Fruit fly (Drosophila melanogaster) whole organism, embryonic: ENCODE data around the gene RapGAP1.

Experiments used
- B-H2 ChIP-seq: fragments of 200-800 bp; sonication (Bioruptor generic); optimal IDR thresholded peaks from 2 replicates; lab custom pipeline; 2018; ENCODE audit warnings: missing biosample characterization, mild to moderate bottlenecking, missing genetic modification characterization
- Bgb ChIP-seq: fragments of 200-800 bp; sonication (Bioruptor generic); IDR thresholded peaks from 2 replicates; pipeline ENCODE4 v1.3.6; 2022; ENCODE audit warnings: missing biosample characterization, missing genetic modification characterization; ENCODE audit not compliant: partially characterized antibody
- Bteb2 ChIP-seq: fragments of 200-800 bp; sonication (Bioruptor generic); optimal IDR thresholded peaks from 2 replicates; lab custom pipeline; 2016; ENCODE audit warnings: missing biosample characterization, missing genetic modification characterization
- CG11093 ChIP-seq: fragments of 200-800 bp; sonication (Bioruptor generic); IDR thresholded peaks from 3 replicates; pipeline ENCODE4 v1.3.6; 2022; ENCODE audit warnings: missing biosample characterization, missing genetic modification characterization
- CG11696 ChIP-seq: fragments of 200-800 bp; sonication (Bioruptor generic); IDR thresholded peaks from 2 replicates; pipeline ENCODE4 v1.3.6; 2022; ENCODE audit warnings: missing biosample characterization, missing genetic modification characterization
- CG12659 ChIP-seq: fragments of 200-800 bp; sonication (Bioruptor generic); optimal IDR thresholded peaks from 3 replicates; lab custom pipeline; 2017; ENCODE audit warnings: mild to moderate bottlenecking, missing biosample characterization, missing genetic modification reagents, missing genetic modification characterization
- CG14441 ChIP-seq: fragments of 200-800 bp; sonication (Bioruptor generic); IDR thresholded peaks from 2 replicates; pipeline ENCODE4 v1.3.6; 2022; ENCODE audit warnings: missing biosample characterization, missing genetic modification characterization
- CG16863 ChIP-seq: fragments of 200-800 bp; sonication (Bioruptor generic); optimal IDR thresholded peaks from 3 replicates; lab custom pipeline; 2016; ENCODE audit warnings: missing biosample characterization, missing genetic modification characterization
- CG2116 ChIP-seq: fragments of 200-800 bp; sonication (Bioruptor generic); optimal IDR thresholded peaks from 3 replicates; lab custom pipeline; 2018; ENCODE audit warnings: missing biosample characterization, mild to moderate bottlenecking, missing genetic modification characterization
- CG2889 ChIP-seq: fragments of 200-800 bp; sonication (Bioruptor generic); IDR thresholded peaks from 3 replicates; pipeline ENCODE4 v1.3.6; 2022; ENCODE audit warnings: missing biosample characterization, missing genetic modification characterization
- CG3163 ChIP-seq: fragments of 200-800 bp; sonication (Bioruptor generic); optimal IDR thresholded peaks from 3 replicates; lab custom pipeline; 2016; ENCODE audit warnings: missing biosample characterization, missing genetic modification characterization
- CG3847 ChIP-seq: fragments of 200-800 bp; sonication (Bioruptor generic); IDR thresholded peaks from 2 replicates; pipeline ENCODE4 v1.3.6; 2022; ENCODE audit warnings: missing biosample characterization, missing genetic modification characterization
- CG4282 ChIP-seq: fragments of 200-800 bp; sonication (Bioruptor generic); optimal IDR thresholded peaks from 2 replicates; lab custom pipeline; 2016; ENCODE audit warnings: missing biosample characterization, missing genetic modification characterization
- CG4707 ChIP-seq: fragments of 200-800 bp; sonication (Bioruptor generic); optimal IDR thresholded peaks from 2 replicates; lab custom pipeline; 2018; ENCODE audit warnings: missing biosample characterization, mild to moderate bottlenecking, missing genetic modification characterization, moderate library complexity
- CTCF ChIP-seq: fragments of 200-800 bp; sonication (Bioruptor generic); optimal IDR thresholded peaks from 2 replicates; lab custom pipeline; 2017; ENCODE audit warnings: missing biosample characterization, mild to moderate bottlenecking, missing genetic modification characterization, moderate library complexity
- CkIIα-i1 ChIP-seq: fragments of 200-800 bp; sonication (Bioruptor generic); IDR thresholded peaks from 2 replicates; pipeline ENCODE4 v1.3.6; 2022; ENCODE audit warnings: missing biosample characterization, missing genetic modification characterization
- CoRest ChIP-seq: fragments of 200-800 bp; sonication (Bioruptor generic); optimal IDR thresholded peaks from 3 replicates; lab custom pipeline; 2018; ENCODE audit warnings: missing biosample characterization, mild to moderate bottlenecking, missing genetic modification characterization, moderate library complexity
- CrebB ChIP-seq: fragments of 200-800 bp; sonication (Bioruptor generic); optimal IDR thresholded peaks from 3 replicates; lab custom pipeline; 2018; ENCODE audit warnings: missing biosample characterization, mild to moderate bottlenecking, missing genetic modification characterization
- Deaf1 ChIP-seq: fragments of 200-800 bp; optimal IDR thresholded peaks from 3 replicates; lab custom pipeline; 2019; ENCODE audit warnings: missing biosample characterization, mild to moderate bottlenecking, missing genetic modification characterization, moderate library complexity
- Fer3 ChIP-seq: fragments of 200-800 bp; sonication (Bioruptor generic); optimal IDR thresholded peaks from 2 replicates; lab custom pipeline; 2018; ENCODE audit warnings: missing biosample characterization, mild to moderate bottlenecking, missing genetic modification characterization, moderate library complexity
- HHEX ChIP-seq: fragments of 200-800 bp; sonication (Bioruptor generic); optimal IDR thresholded peaks from 3 replicates; lab custom pipeline; 2017; ENCODE audit warnings: missing biosample characterization, mild to moderate bottlenecking, missing genetic modification characterization, missing genetic modification reagents
- HLH4C ChIP-seq: fragments of 200-800 bp; sonication (Bioruptor generic); IDR thresholded peaks from 3 replicates; pipeline ENCODE4 v1.3.6; 2022; ENCODE audit warnings: missing biosample characterization, missing genetic modification characterization; ENCODE audit not compliant: partially characterized antibody
- NC2β ChIP-seq: fragments of 200-800 bp; sonication (Bioruptor generic); optimal IDR thresholded peaks from 2 replicates; lab custom pipeline; 2016; ENCODE audit warnings: missing biosample characterization, missing genetic modification characterization
- Oli ChIP-seq: fragments of 200-800 bp; sonication (Bioruptor generic); optimal IDR thresholded peaks from 2 replicates; lab custom pipeline; 2018; ENCODE audit warnings: missing biosample characterization, mild to moderate bottlenecking, missing genetic modification characterization, moderate library complexity
- Side ChIP-seq: fragments of 200-800 bp; sonication (Bioruptor generic); optimal IDR thresholded peaks from 2 replicates; lab custom pipeline; 2016; ENCODE audit warnings: missing biosample characterization, missing genetic modification characterization
- Six4 ChIP-seq: fragments of 200-800 bp; sonication (Bioruptor generic); optimal IDR thresholded peaks from 2 replicates; lab custom pipeline; 2016; ENCODE audit warnings: missing biosample characterization, missing genetic modification characterization
- Sry-β ChIP-seq: fragments of 200-800 bp; sonication (Bioruptor generic); optimal IDR thresholded peaks from 2 replicates; lab custom pipeline; 2018; ENCODE audit warnings: missing biosample characterization, mild to moderate bottlenecking, missing genetic modification characterization, moderate library complexity
- ase ChIP-seq: fragments of 200-800 bp; sonication (Bioruptor generic); IDR thresholded peaks from 3 replicates; pipeline ENCODE4 v1.3.6; 2022; ENCODE audit warnings: missing biosample characterization, missing genetic modification characterization
- ash1 ChIP-seq: fragments of 200-800 bp; sonication (Bioruptor generic); optimal IDR thresholded peaks from 2 replicates; lab custom pipeline; 2018; ENCODE audit warnings: missing biosample characterization, mild to moderate bottlenecking, missing genetic modification characterization
- ato ChIP-seq: fragments of 200-800 bp; sonication (Bioruptor generic); IDR thresholded peaks from 2 replicates; pipeline ENCODE4 v1.3.6; 2022; ENCODE audit warnings: missing biosample characterization, missing genetic modification characterization; ENCODE audit not compliant: partially characterized antibody
- bab2 ChIP-seq: fragments of 200-800 bp; sonication (Bioruptor generic); optimal IDR thresholded peaks from 2 replicates; lab custom pipeline; 2016; ENCODE audit warnings: missing biosample characterization, missing genetic modification characterization
- chm ChIP-seq: fragments of 200-800 bp; sonication (Bioruptor generic); IDR thresholded peaks from 2 replicates; pipeline ENCODE4 v1.3.6; 2022; ENCODE audit warnings: missing biosample characterization, missing genetic modification characterization
- fd3F ChIP-seq: fragments of 200-800 bp; sonication (Bioruptor generic); optimal IDR thresholded peaks from 2 replicates; lab custom pipeline; 2018; ENCODE audit warnings: missing biosample characterization, mild to moderate bottlenecking, missing genetic modification characterization, moderate library complexity
- fd64A ChIP-seq: fragments of 200-800 bp; sonication (Bioruptor generic); optimal IDR thresholded peaks from 3 replicates; lab custom pipeline; 2018; ENCODE audit warnings: missing biosample characterization, mild to moderate bottlenecking, missing genetic modification characterization
- fu2 ChIP-seq: fragments of 200-800 bp; sonication (Bioruptor generic); optimal IDR thresholded peaks from 2 replicates; lab custom pipeline; 2016; ENCODE audit warnings: missing biosample characterization, missing genetic modification characterization
- grn ChIP-seq: fragments of 200-800 bp; sonication (Bioruptor generic); optimal IDR thresholded peaks from 3 replicates; lab custom pipeline; 2017; ENCODE audit warnings: missing biosample characterization, missing genetic modification characterization
- ham ChIP-seq: fragments of 200-800 bp; sonication (Bioruptor generic); IDR thresholded peaks from 2 replicates; pipeline ENCODE4 v1.3.6; 2022; ENCODE audit warnings: missing biosample characterization, missing genetic modification characterization
- lola ChIP-seq, 3 experiments: fragments of >200 bp in 2 of 3; fragments of 200-800 bp in 1 of 3; sonication (Bioruptor generic) in 1 of 3; optimal IDR thresholded peaks; 2 replicates each; lab custom pipeline; 2017 to 2019; ENCODE audit warnings: missing biosample characterization in 3 of 3, missing genetic modification characterization in 3 of 3, mild to moderate bottlenecking in 1 of 3, moderate library complexity in 1 of 3
- luna ChIP-seq: fragments of 200-800 bp; sonication (Bioruptor generic); optimal IDR thresholded peaks from 2 replicates; lab custom pipeline; 2016; ENCODE audit warnings: missing biosample characterization, missing genetic modification characterization
- nerfin-2 ChIP-seq: fragments of 200-800 bp; sonication (Bioruptor generic); IDR thresholded peaks from 2 replicates; pipeline ENCODE4 v1.3.6; 2022; ENCODE audit warnings: missing biosample characterization, missing genetic modification characterization; ENCODE audit not compliant: partially characterized antibody
- otp ChIP-seq: fragments of 200-800 bp; sonication (Bioruptor generic); IDR thresholded peaks from 3 replicates; pipeline ENCODE4, ENCODE4 v1.3.6; 2022; ENCODE audit warnings: missing biosample characterization, missing genetic modification characterization
- p53 ChIP-seq: fragments of 200-800 bp; sonication (Bioruptor generic); optimal IDR thresholded peaks from 2 replicates; lab custom pipeline; 2016; ENCODE audit warnings: missing biosample characterization, missing genetic modification characterization
- pan ChIP-seq, 4 experiments: fragments of >200 bp in 3 of 4; fragments of 200-800 bp in 1 of 4; sonication (Bioruptor generic) in 1 of 4; optimal IDR thresholded peaks in 3 of 4; IDR thresholded peaks in 1 of 4; 2 replicates each; pipeline versions ENCODE4 v1.3.6 to Lab custom; 2017 to 2022; ENCODE audit warnings: missing biosample characterization in 2 of 4, missing genetic modification characterization in 2 of 4, mixed read lengths in 1 of 4
- peb ChIP-seq: fragments of 200-800 bp; sonication (Bioruptor generic); IDR thresholded peaks from 2 replicates; pipeline ENCODE4 v1.3.6; 2022; ENCODE audit warnings: missing biosample characterization, missing genetic modification characterization
- sd ChIP-seq: fragments of 200-800 bp; sonication (Bioruptor generic); optimal IDR thresholded peaks from 3 replicates; lab custom pipeline; 2018; ENCODE audit warnings: missing biosample characterization, mild to moderate bottlenecking, missing genetic modification characterization, moderate library complexity
- slp2 ChIP-seq: fragments of 200-800 bp; sonication (Bioruptor generic); optimal IDR thresholded peaks from 2 replicates; lab custom pipeline; 2016; ENCODE audit warnings: missing biosample characterization, missing genetic modification characterization
- sob ChIP-seq: fragments of 200-800 bp; sonication (Bioruptor generic); IDR thresholded peaks from 2 replicates; pipeline ENCODE4 v1.3.6; 2022; ENCODE audit warnings: missing biosample characterization, missing genetic modification characterization
- stwl ChIP-seq: fragments of 200-800 bp; sonication (Bioruptor generic); optimal IDR thresholded peaks from 3 replicates; lab custom pipeline; 2018; ENCODE audit warnings: missing biosample characterization, mild to moderate bottlenecking, missing genetic modification characterization, moderate library complexity
- wor ChIP-seq: fragments of 200-800 bp; sonication (Bioruptor generic); IDR thresholded peaks from 2 replicates; pipeline ENCODE4 v1.3.6; 2022; ENCODE audit warnings: missing biosample characterization, missing genetic modification characterization
- zen ChIP-seq: fragments of 200-800 bp; sonication (Bioruptor generic); optimal IDR thresholded peaks from 3 replicates; lab custom pipeline; 2018; ENCODE audit warnings: missing biosample characterization, mild to moderate bottlenecking, missing genetic modification characterization, moderate library complexity

Gene RapGAP1

dm6 chr2L:7495987-7496503 is 82.7 kb downstream of the RapGAP1 start, which contains the start of gene Ziz (continued):
- TF ChIP-seq CG12659 (GFP tag; lab: Kevin White, UChicago) (peak; percentile 83), ase (GFP tag; lab: Robert Waterston, UW) (no peak), CTCF (peak; percentile 75), CkIIα-i1 (GFP tag; lab: Robert Waterston, UW) (no peak), CG14441 (peak; percentile 16; the same call in 1 of the 2 replicates), bab2 (GFP tag; lab: Kevin White, UChicago) (peak; percentile 3), CG3163 (GFP tag; lab: Kevin White, UChicago) (peak; percentile 51), CoRest (tag; lab: Kevin White, UChicago) (peak; percentile 47), CG2889 (GFP tag; lab: Robert Waterston, UW) (no peak), Deaf1 (tag; lab: Kevin White, UChicago) (no peak), stwl (tag; lab: Kevin White, UChicago) (peak; percentile 80), zen (tag; lab: Kevin White, UChicago) (peak; percentile 36), B-H2 (peak; percentile 72), sd (peak; percentile 78), HHEX (GFP tag; lab: Kevin White, UChicago) (peak; percentile 52), fd64A (GFP tag; lab: Kevin White, UChicago) (no peak), fu2 (GFP tag; lab: Kevin White, UChicago) (no peak), chm (GFP tag; lab: Robert Waterston, UW) (peak; percentile 83), CrebB (tag; lab: Kevin White, UChicago) (peak; percentile 34), Bteb2 (GFP tag; lab: Kevin White, UChicago) (peak; percentile 5), grn (GFP tag; lab: Kevin White, UChicago) (peak; percentile 41), ham (no peak), ato (GFP tag; lab: Robert Waterston, UW) (peak; percentile 58; the same call in 1 of the 2 replicates), Bgb (peak; percentile 79), CG4707 (peak; percentile 36), CG4282 (no peak), p53 (GFP tag; lab: Kevin White, UChicago) (peak; percentile 55), slp2 (GFP tag; lab: Kevin White, UChicago) (peak; percentile 13), luna (GFP tag; lab: Kevin White, UChicago) (peak; percentile 61), fd3F (GFP tag; lab: Kevin White, UChicago) (no peak), sob (GFP tag; lab: Robert Waterston, UW) (no peak), NC2β (GFP tag; lab: Kevin White, UChicago) (peak; percentile 30), CG11093 (GFP tag; lab: Robert Waterston, UW) (no peak), Fer3 (tag; lab: Kevin White, UChicago) (peak; percentile 37), Six4 (no peak), otp (GFP tag; lab: Robert Waterston, UW) (0 out of 3 replicates have a peak, but pooled peaks have one; percentile 20), ash1 (GFP tag; lab: Kevin White, UChicago) (no peak), peb (GFP tag; lab: Robert Waterston, UW) (no peak), Side (no peak), nerfin-2 (GFP tag; lab: Robert Waterston, UW) (no peak), wor (GFP tag; lab: Robert Waterston, UW) (no peak), lola (GFP tag; optimal IDR thresholded peaks at IDR 0.05; lab: Kevin White, UChicago) (no peak), Sry-β (GFP tag; lab: Kevin White, UChicago) (no peak), CG2116 (GFP tag; lab: Kevin White, UChicago) (peak; percentile 28), HLH4C (GFP tag; lab: Robert Waterston, UW) (peak; percentile 50; the same call in 1 of the 3 replicates), CG11696 (GFP tag; lab: Robert Waterston, UW) (0 out of 2 replicates have a peak, but pooled peaks have one; percentile 51), CG3847 (peak; percentile 65), Oli (tag; lab: Kevin White, UChicago) (no peak), pan (optimal IDR thresholded peaks at IDR 0.05; lab: Kevin White, UChicago) (no peak), pan (GFP tag; optimal IDR thresholded peaks at IDR 0.05 in 1 of 2, IDR thresholded peaks at IDR 0.05 in 1 of 2) (peak in 1 of 2 experiments; percentile 14), CG16863 (GFP tag; lab: Kevin White, UChicago) (no peak)
